Worm (Caenorhabditis elegans) whole organism, L4 larva: ENCODE data around the gene F57C2.5.

Experiments used
- ceh-82 ChIP-seq: sonication (generic microtip); optimal IDR thresholded peaks from 2 replicates; lab custom pipeline; 2017; ENCODE audit warnings: missing biosample characterization, missing genetic modification characterization
- fos-1 ChIP-seq: fragments of 150-350 bp; optimal IDR thresholded peaks from 2 replicates; lab custom pipeline; 2014; ENCODE audit warnings: missing biosample characterization, missing genetic modification characterization
- hlh-30 ChIP-seq: sonication (generic microtip); optimal IDR thresholded peaks from 2 replicates; lab custom pipeline; 2017; ENCODE audit warnings: antibody characterized with exemption, mild to moderate bottlenecking, missing genetic modification characterization, missing compliant biosample characterization; ENCODE audit not compliant: insufficient read depth
- lsy-2 ChIP-seq, 2 experiments: fragments of 150-350 bp in 1 of 2; sonication (generic microtip) in 1 of 2; optimal IDR thresholded peaks; 2 replicates each; lab custom pipeline; 2014 to 2017; ENCODE audit warnings: missing biosample characterization in 2 of 2, missing genetic modification characterization in 2 of 2
- nhr-237 ChIP-seq: sonication (generic microtip); optimal IDR thresholded peaks from 2 replicates; lab custom pipeline; 2017; ENCODE audit warnings: missing biosample characterization, missing genetic modification characterization
- pqm-1 ChIP-seq: sonication (generic microtip); optimal IDR thresholded peaks from 2 replicates; lab custom pipeline; 2017; ENCODE audit warnings: missing biosample characterization, missing genetic modification characterization
- snpc-4 ChIP-seq: fragments of 150-350 bp; optimal IDR thresholded peaks from 2 replicates; lab custom pipeline; 2014; ENCODE audit warnings: missing biosample characterization, missing genetic modification characterization
- zag-1 ChIP-seq: fragments of 150-350 bp; optimal IDR thresholded peaks from 2 replicates; lab custom pipeline; 2014; ENCODE audit warnings: missing biosample characterization, missing genetic modification characterization

DNA sequence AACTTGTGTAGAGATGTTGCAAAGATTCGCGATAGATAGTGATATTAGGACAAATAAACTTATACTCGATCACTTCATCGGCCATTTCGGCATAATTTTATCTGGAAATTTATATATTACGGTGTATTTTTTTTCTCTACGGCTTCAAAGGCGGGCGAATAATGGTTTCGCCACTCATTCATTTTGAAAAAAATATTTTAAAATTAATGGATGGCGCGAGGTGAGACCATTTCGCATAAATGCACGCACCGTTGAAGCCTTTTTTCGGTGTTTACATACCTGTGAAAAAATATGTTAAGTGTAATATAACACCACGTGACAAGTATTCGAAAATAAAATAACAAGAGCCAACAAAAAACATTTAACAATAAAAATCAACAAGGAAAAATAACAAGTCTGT lies 6.0 kb downstream of the F57C2.5 start, which contains the start of gene btb-19:
- no peak for TF ChIP-seq snpc-4 (tag; lab: Kevin White, UChicago)
- TF ChIP-seq lsy-2 (tag; optimal IDR thresholded peaks at IDR 0.05; lab: Kevin White, UChicago): no peak
- TF ChIP-seq ceh-82 (tag; lab: Kevin White, UChicago): no peak
- no peak for TF ChIP-seq nhr-237 (tag; lab: Kevin White, UChicago)
- TF ChIP-seq zag-1: no peak
- no peak for TF ChIP-seq hlh-30 (tag; lab: Kevin White, UChicago)
- no peak for TF ChIP-seq fos-1 (tag; lab: Kevin White, UChicago)
- no peak for TF ChIP-seq pqm-1
